Worm (Caenorhabditis elegans): ENCODE data around the gene str-123.

Gene str-123

ce11 chrX:12792554-12792953, 2.4 kb downstream of the str-123 start, which contains the start of gene abf-5:
Gene abf-5, plus strand, starts transcription at chrX:12792854.
- TF ChIP-seq lin-29 (GFP tag; IDR thresholded peaks at IDR 0.05) (no peak), daf-8 (GFP tag; IDR thresholded peaks at IDR 0.05) (no peak), mdt-29 (GFP tag; IDR thresholded peaks at IDR 0.05) (no peak), nhr-76 (tag; optimal IDR thresholded peaks at IDR 0.05) (no peak), madf-9 (GFP tag; conservative IDR thresholded peaks at IDR 0.05) (no peak), ceh-20 (GFP tag; IDR thresholded peaks at IDR 0.05) (no peak), daf-12 (tag; optimal IDR thresholded peaks at IDR 0.05) (no peak), sdz-12 (GFP tag; optimal IDR thresholded peaks at IDR 0.05) (no peak), rbr-2 (tag; optimal IDR thresholded peaks at IDR 0.05) (no peak), fkh-10 (GFP tag; optimal IDR thresholded peaks at IDR 0.05) (no peak), nhr-102 (tag; optimal IDR thresholded peaks at IDR 0.05) (no peak), saeg-2 (GFP tag; IDR thresholded peaks at IDR 0.05) (no peak), spr-3 (GFP tag; optimal IDR thresholded peaks at IDR 0.05) (no peak)

ce11 chrX:12793075-12793474, 2.9 kb downstream of the str-123 start:
- TF ChIP-seq pqm-1 (tag; optimal IDR thresholded peaks at IDR 0.05) (no peak), daf-16 (GFP tag; optimal IDR thresholded peaks at IDR 0.05) (no peak), daf-16 (tag; optimal IDR thresholded peaks at IDR 0.05) (no peak), hlh-11 (tag; optimal IDR thresholded peaks at IDR 0.05) (peak; percentile 1), ztf-7 (tag; optimal IDR thresholded peaks at IDR 0.05) (no peak), zfp-2 (tag; optimal IDR thresholded peaks at IDR 0.05) (no peak)

- no peak for TF ChIP-seq nhr-25 (tag; optimal IDR thresholded peaks at IDR 0.05; ENCODE audit: borderline replicate concordance, insufficient read depth)
- TF ChIP-seq nhr-102 (tag; optimal IDR thresholded peaks at IDR 0.05) = no peak
- TF ChIP-seq ZK546.5 (tag; optimal IDR thresholded peaks at IDR 0.05) = no peak
- TF ChIP-seq php-3 (GFP tag; IDR thresholded peaks at IDR 0.05) = no peak
- no peak for TF ChIP-seq unc-39 (tag; optimal IDR thresholded peaks at IDR 0.05)
- TF ChIP-seq nhr-76 (tag; optimal IDR thresholded peaks at IDR 0.05) = no peak
- no peak for TF ChIP-seq lin-39 (tag; optimal IDR thresholded peaks at IDR 0.05)
- TF ChIP-seq F26F4.8 (GFP tag; conservative IDR thresholded peaks at IDR 0.05) = no peak
- TF ChIP-seq tra-1 (GFP tag; IDR thresholded peaks at IDR 0.05) = no peak
- no peak for TF ChIP-seq egl-43 (GFP tag; IDR thresholded peaks at IDR 0.05)
- TF ChIP-seq nhr-111 (GFP tag; optimal IDR thresholded peaks at IDR 0.05) = no peak
- TF ChIP-seq attf-4 (tag; optimal IDR thresholded peaks at IDR 0.05) = no peak
- TF ChIP-seq gei-8 (GFP tag; optimal IDR thresholded peaks at IDR 0.05) = no peak
- no peak for TF ChIP-seq hlh-30 (tag; optimal IDR thresholded peaks at IDR 0.05; ENCODE audit: insufficient read depth)
These were observed 3.7 kb downstream of the str-123 start, which contains the start of gene abf-6 for ce11 chrX:12793796-12794195. Gene abf-6, plus strand, starts transcription at chrX:12794118.

- TF ChIP-seq mes-2 (tag; optimal IDR thresholded peaks at IDR 0.05; ENCODE audit: poor library complexity, severe bottlenecking) (no peak), aha-1 (tag) (peak; percentile 66), nhr-6 (tag; optimal IDR thresholded peaks at IDR 0.05) (no peak), unc-62 (GFP tag; optimal IDR thresholded peaks at IDR 0.05 in 1 of 2) (peak in 1 of 2 experiments; percentile 92), unc-62 (tag; optimal IDR thresholded peaks at IDR 0.05) (no peak), mxl-3 (GFP tag; optimal IDR thresholded peaks at IDR 0.05) (no peak), ceh-32 (tag; optimal IDR thresholded peaks at IDR 0.05; ENCODE audit: poor library complexity) (no peak), hlh-30 (tag; optimal IDR thresholded peaks at IDR 0.05; ENCODE audit: insufficient read depth) (no peak)
These were observed 9.7 kb downstream of the str-123 start for ce11 chrX:12799831-12800230.

All from whole organism, L4 larva.